Fruit fly (Drosophila melanogaster): ENCODE data around the gene mRpS6.

mRpS6 gene

dm6 chr3L:4403180-4403769 is 38.9 kb downstream of the mRpS6 start, which contains the start of gene Syx17 (continued):
- 0 out of 2 replicates have a peak, but pooled peaks have one; percentile 11 for TF ChIP-seq sens-2 (GFP tag; IDR thresholded peaks at IDR 0.05)
- peak; percentile 24 for TF ChIP-seq CG17568 (GFP tag; optimal IDR thresholded peaks at IDR 0.05)
- peak; percentile 16 for TF ChIP-seq oc (tag; optimal IDR thresholded peaks at IDR 0.05)
- no peak for TF ChIP-seq CG11093 (GFP tag; IDR thresholded peaks at IDR 0.05)
- no peak for TF ChIP-seq pfk (GFP tag; optimal IDR thresholded peaks at IDR 0.05)
- TF ChIP-seq CG10366 (GFP tag; IDR thresholded peaks at IDR 0.05): peak; percentile 46
- TF ChIP-seq slou (GFP tag; optimal IDR thresholded peaks at IDR 0.05): peak; percentile 28
- TF ChIP-seq org-1 (GFP tag; optimal IDR thresholded peaks at IDR 0.05): no peak
- no peak for TF ChIP-seq da (GFP tag; optimal IDR thresholded peaks at IDR 0.05)
- peak; percentile 90 for TF ChIP-seq ewg (GFP tag; optimal IDR thresholded peaks at IDR 0.05)
- no peak for TF ChIP-seq D (optimal IDR thresholded peaks at IDR 0.05)
- peak; percentile 36 for TF ChIP-seq D (GFP tag; optimal IDR thresholded peaks at IDR 0.05)
- peak; percentile 40 for TF ChIP-seq ERR (GFP tag; optimal IDR thresholded peaks at IDR 0.05)
- peak; percentile 95 for TF ChIP-seq bbx (GFP tag; IDR thresholded peaks at IDR 0.05; ENCODE audit: partially characterized antibody)
- TF ChIP-seq jing (GFP tag; optimal IDR thresholded peaks at IDR 0.05): no peak
- peak; percentile 99 for TF ChIP-seq Dref (GFP tag; IDR thresholded peaks at IDR 0.05)
- TF ChIP-seq pan (optimal IDR thresholded peaks at IDR 0.05): no peak
- peak in 1 of 2 experiments; percentile 31 for TF ChIP-seq pan (GFP tag; optimal IDR thresholded peaks at IDR 0.05 in 1 of 2, IDR thresholded peaks at IDR 0.05 in 1 of 2)
- TF ChIP-seq CG4404 (GFP tag; IDR thresholded peaks at IDR 0.05): no peak
- peak; percentile 86 for TF ChIP-seq MESR4 (GFP tag; optimal IDR thresholded peaks at IDR 0.05)
- peak; percentile 65 for TF ChIP-seq CG7839 (tag; optimal IDR thresholded peaks at IDR 0.05)
- TF ChIP-seq Hr51 (GFP tag; optimal IDR thresholded peaks at IDR 0.05): peak; percentile 60 to 74
- peak; percentile 91 for TF ChIP-seq CG3065 (GFP tag; optimal IDR thresholded peaks at IDR 0.05)
- no peak for TF ChIP-seq pros (GFP tag; optimal IDR thresholded peaks at IDR 0.05)
- peak; percentile 49 for TF ChIP-seq fu2 (GFP tag; optimal IDR thresholded peaks at IDR 0.05)
- no peak for TF ChIP-seq CG6854 (GFP tag; optimal IDR thresholded peaks at IDR 0.05)
- TF ChIP-seq sisA (GFP tag; IDR thresholded peaks at IDR 0.05): peak; percentile 18; the same call in 1 of the 2 replicates
- peak; percentile 83 for TF ChIP-seq vnd (GFP tag; IDR thresholded peaks at IDR 0.05; ENCODE audit: partially characterized antibody)
- peak; percentile 48; the same call in 1 of the 2 replicates for TF ChIP-seq HLH3B (GFP tag; IDR thresholded peaks at IDR 0.05)
- TF ChIP-seq CG3281 (GFP tag; optimal IDR thresholded peaks at IDR 0.05): peak; percentile 63
- no peak for TF ChIP-seq gt (GFP tag; IDR thresholded peaks at IDR 0.05)
- no peak for TF ChIP-seq gcm2 (GFP tag; optimal IDR thresholded peaks at IDR 0.05)
- TF ChIP-seq Awh (GFP tag; IDR thresholded peaks at IDR 0.05): no peak
- TF ChIP-seq CG13123 (GFP tag; optimal IDR thresholded peaks at IDR 0.05): peak; percentile 54
- no peak for TF ChIP-seq TFAM (GFP tag; optimal IDR thresholded peaks at IDR 0.05)
- TF ChIP-seq onecut (GFP tag; IDR thresholded peaks at IDR 0.05): peak; percentile 75
- TF ChIP-seq HmgZ (tag; optimal IDR thresholded peaks at IDR 0.05): peak; percentile 83
- no peak for TF ChIP-seq ham (GFP tag; IDR thresholded peaks at IDR 0.05)
- no peak for TF ChIP-seq ash1 (GFP tag; optimal IDR thresholded peaks at IDR 0.05)
- peak; percentile 50 to 68 for TF ChIP-seq Pdp1 (GFP tag; optimal IDR thresholded peaks at IDR 0.05)
- peak; percentile 58 for TF ChIP-seq Hsf (GFP tag; optimal IDR thresholded peaks at IDR 0.05)
- TF ChIP-seq CG7786 (GFP tag; optimal IDR thresholded peaks at IDR 0.05): peak; percentile 52
- no peak for TF ChIP-seq nau (GFP tag; optimal IDR thresholded peaks at IDR 0.05)
- no peak for TF ChIP-seq BtbVII (GFP tag; optimal IDR thresholded peaks at IDR 0.05)
- peak; percentile 43; the same call in 1 of the 2 replicates for TF ChIP-seq E2f1 (GFP tag; IDR thresholded peaks at IDR 0.05)
- no peak for TF ChIP-seq kni (GFP tag; optimal IDR thresholded peaks at IDR 0.05)
- peak; percentile 6 for TF ChIP-seq tio (GFP tag; optimal IDR thresholded peaks at IDR 0.05)
- peak; percentile 42 for TF ChIP-seq gfzf (GFP tag; optimal IDR thresholded peaks at IDR 0.05)
- TF ChIP-seq CG13296 (GFP tag; optimal IDR thresholded peaks at IDR 0.05): no peak
- no peak for TF ChIP-seq lov (optimal IDR thresholded peaks at IDR 0.05)
- TF ChIP-seq lov (GFP tag; IDR thresholded peaks at IDR 0.05): no peak
